Worm (Caenorhabditis elegans) whole organism, L3 larva: ENCODE measurements around the gene usp-39.
"Not testable (repeated sequence)": the region's sequence is repeated elsewhere in the genome, so short reads cannot be mapped to it uniquely, and the experiment has no call there.

Source experiments
- R02D3.7 ChIP-seq: fragments of 150-350 bp; optimal IDR thresholded peaks from 2 replicates; lab custom pipeline; 2014; ENCODE audit warnings: missing biosample characterization, missing genetic modification characterization
- ZK546.5 ChIP-seq: sonication (generic microtip); optimal IDR thresholded peaks from 2 replicates; lab custom pipeline; 2017; ENCODE audit warnings: missing biosample characterization, missing genetic modification characterization
- ceh-16 ChIP-seq: sonication (generic microtip); optimal IDR thresholded peaks from 2 replicates; lab custom pipeline; 2017; ENCODE audit warnings: missing biosample characterization, missing genetic modification characterization
- ceh-82 ChIP-seq: fragments of 150-350 bp; optimal IDR thresholded peaks from 2 replicates; lab custom pipeline; 2014; ENCODE audit warnings: missing biosample characterization, missing genetic modification characterization
- ceh-9 ChIP-seq: sonication (generic microtip); optimal IDR thresholded peaks from 2 replicates; lab custom pipeline; 2018; ENCODE audit warnings: missing biosample characterization, missing genetic modification characterization
- egl-27 ChIP-seq: sonication (generic microtip); optimal IDR thresholded peaks from 4 replicates; lab custom pipeline; 2017; ENCODE audit warnings: missing biosample characterization, missing genetic modification reagents, missing genetic modification characterization
- elt-2 ChIP-seq: sonication (generic microtip); optimal IDR thresholded peaks from 2 replicates; lab custom pipeline; 2016; ENCODE audit warnings: missing genetic modification reagents, mild to moderate bottlenecking, missing genetic modification characterization, missing compliant biosample characterization
- elt-3 ChIP-seq, 3 experiments: fragments of 150-350 bp in 1 of 3; sonication (generic microtip) in 2 of 3; optimal IDR thresholded peaks; 2 replicates in 2 of 3; 4 replicates in 1 of 3; lab custom pipeline; 2014 to 2017; ENCODE audit warnings: missing biosample characterization in 3 of 3, missing genetic modification characterization in 3 of 3
- eor-1 ChIP-seq, 2 experiments: fragments of 150-350 bp; optimal IDR thresholded peaks; 2 replicates each; lab custom pipeline; 2014 to 2018; ENCODE audit warnings: missing biosample characterization in 2 of 2, missing genetic modification characterization in 2 of 2
- fkh-10 ChIP-seq: sonication (generic microtip); optimal IDR thresholded peaks from 2 replicates; lab custom pipeline; 2017; ENCODE audit warnings: missing biosample characterization, missing genetic modification reagents, missing genetic modification characterization
- fkh-2 ChIP-seq: fragments of 150-350 bp; optimal IDR thresholded peaks from 2 replicates; lab custom pipeline; 2014; ENCODE audit warnings: missing biosample characterization, missing genetic modification reagents, missing genetic modification characterization
- fos-1 ChIP-seq: fragments of 150-350 bp; optimal IDR thresholded peaks from 2 replicates; lab custom pipeline; 2014; ENCODE audit warnings: missing biosample characterization, missing genetic modification characterization
- hmg-11 ChIP-seq: sonication (generic microtip); optimal IDR thresholded peaks from 2 replicates; lab custom pipeline; 2016; ENCODE audit warnings: missing genetic modification characterization, missing compliant biosample characterization
- lin-15B ChIP-seq: fragments of 150-350 bp; optimal IDR thresholded peaks from 2 replicates; lab custom pipeline; 2014; ENCODE audit warnings: missing biosample characterization, missing genetic modification characterization
- lin-39 ChIP-seq: fragments of 150-350 bp; optimal IDR thresholded peaks from 2 replicates; lab custom pipeline; 2018; ENCODE audit warnings: missing biosample characterization, missing genetic modification reagents, missing genetic modification characterization
- mdl-1 ChIP-seq: fragments of 150-350 bp; optimal IDR thresholded peaks from 2 replicates; lab custom pipeline; 2014; ENCODE audit warnings: missing biosample characterization, missing genetic modification characterization
- mml-1 ChIP-seq: fragments of 150-350 bp; sonication (generic microtip); optimal IDR thresholded peaks from 3 replicates; lab custom pipeline; 2014; ENCODE audit warnings: missing biosample characterization, missing genetic modification characterization
- nhr-12 ChIP-seq: fragments of 150-350 bp; optimal IDR thresholded peaks from 2 replicates; lab custom pipeline; 2014; ENCODE audit warnings: missing biosample characterization, missing genetic modification characterization
- nhr-237 ChIP-seq: fragments of 150-350 bp; optimal IDR thresholded peaks from 2 replicates; lab custom pipeline; 2014; ENCODE audit warnings: missing biosample characterization, missing genetic modification characterization
- nhr-28 ChIP-seq: fragments of 150-350 bp; optimal IDR thresholded peaks from 2 replicates; lab custom pipeline; 2014; ENCODE audit warnings: missing biosample characterization, missing genetic modification characterization
- nhr-67 ChIP-seq: fragments of 150-350 bp; optimal IDR thresholded peaks from 2 replicates; lab custom pipeline; 2014; ENCODE audit warnings: missing biosample characterization, missing genetic modification characterization
- pqm-1 ChIP-seq: fragments of 150-350 bp; optimal IDR thresholded peaks from 2 replicates; lab custom pipeline; 2017; ENCODE audit warnings: missing biosample characterization, missing genetic modification characterization, inconsistent platforms
- sea-2 ChIP-seq: fragments of 150-350 bp; sonication (generic microtip); optimal IDR thresholded peaks from 4 replicates; lab custom pipeline; 2014; ENCODE audit warnings: missing biosample characterization, missing genetic modification reagents, missing genetic modification characterization
- skn-1 ChIP-seq: fragments of 150-350 bp; optimal IDR thresholded peaks from 2 replicates; lab custom pipeline; 2014; ENCODE audit warnings: missing biosample characterization, missing genetic modification characterization
- snpc-4 ChIP-seq: fragments of 150-350 bp; optimal IDR thresholded peaks from 2 replicates; lab custom pipeline; 2014; ENCODE audit warnings: missing biosample characterization, missing genetic modification characterization
- tbx-2 ChIP-seq: sonication (generic microtip); optimal IDR thresholded peaks from 2 replicates; lab custom pipeline; 2016; ENCODE audit warnings: mild to moderate bottlenecking, missing genetic modification characterization, missing compliant biosample characterization
- unc-39 ChIP-seq: sonication (generic microtip); optimal IDR thresholded peaks from 4 replicates; lab custom pipeline; 2017; ENCODE audit warnings: missing biosample characterization, missing genetic modification characterization
- unc-62 ChIP-seq: fragments of 150-350 bp; sonication (generic microtip); optimal IDR thresholded peaks from 4 replicates; lab custom pipeline; 2014; ENCODE audit warnings: missing biosample characterization, missing genetic modification reagents, missing genetic modification characterization

The usp-39 gene

DNA sequence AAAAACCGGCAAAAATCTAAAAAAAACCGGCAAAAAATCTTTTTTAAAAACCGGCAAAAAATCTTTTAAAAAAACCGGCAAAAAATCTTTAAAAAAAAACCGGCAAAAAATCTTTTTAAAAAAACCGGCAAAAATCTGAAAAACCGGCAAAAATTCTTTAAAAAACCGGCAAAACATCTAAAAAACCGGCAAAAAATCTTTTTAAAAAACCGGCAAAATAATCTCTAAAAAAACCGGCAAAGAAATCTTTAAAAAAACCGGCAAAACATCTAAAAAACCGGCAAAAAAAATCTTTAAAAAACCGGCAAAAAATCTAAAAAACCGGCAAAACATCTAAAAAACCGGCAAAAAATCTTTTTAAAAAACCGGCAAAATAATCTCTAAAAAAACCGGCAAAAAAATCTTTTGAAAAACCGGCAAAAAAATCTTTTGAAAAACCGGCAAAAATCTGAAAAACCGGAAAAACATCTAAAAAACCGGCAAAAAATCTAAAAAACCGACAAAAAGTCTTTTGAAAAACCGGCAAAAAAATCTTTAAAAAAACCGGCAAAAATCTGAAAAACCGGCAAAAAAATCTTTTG, 5.4 kb downstream of the usp-39 start:
- TF ChIP-seq nhr-67 (tag; lab: Kevin White, UChicago) (peak; percentile 34), nhr-12 (tag; lab: Kevin White, UChicago) (peak; percentile 32), nhr-28 (tag; lab: Kevin White, UChicago) (peak; percentile 14), mdl-1 (tag; lab: Kevin White, UChicago) (peak; percentile 8)

DNA sequence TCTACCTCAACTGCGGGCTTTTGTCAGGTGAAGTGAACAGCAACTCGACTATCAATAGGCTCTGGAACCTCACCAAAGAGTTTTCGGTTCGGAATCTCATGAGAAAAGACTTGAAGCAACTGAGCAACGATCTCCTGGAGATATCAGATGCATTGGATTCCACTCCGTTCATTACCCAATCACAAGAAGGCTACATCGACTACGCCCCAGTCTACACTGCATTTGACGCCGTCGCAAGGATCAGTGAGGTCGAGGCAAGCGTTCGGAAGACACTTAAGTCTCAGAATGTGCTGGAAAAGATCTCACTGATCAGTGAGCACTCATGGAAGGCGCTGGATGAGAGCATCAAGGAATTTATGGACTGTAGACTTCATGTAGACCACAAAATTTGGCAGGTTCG, 13.1 kb downstream of the usp-39 start:
- TF ChIP-seq R02D3.7 (tag; lab: Kevin White, UChicago) = no peak

- TF ChIP-seq fkh-10 (no peak), ceh-9 (tag; lab: Kevin White, UChicago) (no peak), lin-39 (tag; lab: Kevin White, UChicago) (no peak), unc-62 (GFP tag; lab: Kevin White, UChicago) (no peak), tbx-2 (tag; lab: Kevin White, UChicago) (no peak), egl-27 (tag; lab: Kevin White, UChicago) (no peak), fkh-2 (tag; lab: Kevin White, UChicago) (no peak), unc-39 (tag; lab: Kevin White, UChicago) (no peak), mdl-1 (tag; lab: Kevin White, UChicago) (no peak), ceh-16 (no peak), elt-3 (tag; optimal IDR thresholded peaks at IDR 0.05; lab: Kevin White, UChicago) (no peak), skn-1 (no peak), lin-15B (no peak), nhr-237 (tag; lab: Kevin White, UChicago) (no peak), nhr-12 (tag; lab: Kevin White, UChicago) (no peak), snpc-4 (tag; lab: Kevin White, UChicago) (no peak), hmg-11 (tag; lab: Kevin White, UChicago) (no peak)
Measured at ce11 chrII:2583044-2583443, 18.0 kb downstream of the usp-39 start, which contains the start of gene sri-74. Gene sri-74 (minus strand): TSS chrII:2583144.

ce11 chrII:2585493-2585892, 20.4 kb downstream of the usp-39 start, which contains the start of gene sri-36:
Gene sri-36 (minus strand): TSS chrII:2585593.
- TF ChIP-seq hmg-11 (tag; lab: Kevin White, UChicago) (no peak), elt-2 (peak; percentile 13), unc-39 (tag; lab: Kevin White, UChicago) (no peak), eor-1 (tag; optimal IDR thresholded peaks at IDR 0.05; lab: Kevin White, UChicago) (no peak)

ce11 chrII:2586861-2587554, 21.9 kb downstream of the usp-39 start, which contains the start of the genes F33H12.7 and sri-39:
Gene F33H12.7 (minus strand): TSS chrII:2586911.
Gene sri-39 (plus strand): TSS chrII:2587504.
- no peak for TF ChIP-seq sea-2
- TF ChIP-seq tbx-2 (tag; lab: Kevin White, UChicago) = no peak
- TF ChIP-seq mdl-1 (tag; lab: Kevin White, UChicago) = no peak
- TF ChIP-seq lin-15B = no peak
- TF ChIP-seq unc-62 (GFP tag; lab: Kevin White, UChicago) = no peak
- TF ChIP-seq mml-1 (tag; lab: Kevin White, UChicago) = no peak
- TF ChIP-seq fos-1 (tag; lab: Kevin White, UChicago) = peak; percentile 44
- no peak for TF ChIP-seq unc-39 (tag; lab: Kevin White, UChicago)
- peak; percentile 96 for TF ChIP-seq elt-2
- peak; percentile 91 for TF ChIP-seq pqm-1 (tag; lab: Kevin White, UChicago)

DNA sequence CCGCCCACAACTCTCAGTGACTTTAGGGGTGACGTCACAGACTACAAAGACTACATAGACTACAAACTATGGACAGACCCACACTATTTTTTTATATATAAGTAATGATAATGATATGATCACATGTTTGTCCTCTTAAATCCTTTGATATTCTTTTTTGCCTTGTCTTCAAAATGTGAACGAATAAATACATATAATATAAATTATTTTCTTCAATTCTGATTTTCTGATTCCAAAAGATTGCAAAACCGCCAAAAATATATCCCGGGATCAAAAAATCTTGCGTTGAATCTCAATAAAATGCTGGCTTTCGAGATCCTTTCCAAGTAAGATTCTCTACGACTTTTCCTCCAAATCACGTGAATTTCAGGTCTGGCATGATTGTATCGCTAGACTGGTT, 35.1 kb downstream of the usp-39 start, which contains the start of gene F33H12.1:
Gene F33H12.1, plus strand, starts transcription at position 301 of the 400 bp plus-strand sequence.
- TF ChIP-seq fkh-10; mdl-1 (tag; lab: Kevin White, UChicago); pqm-1 (tag; lab: Kevin White, UChicago): not testable (repeated sequence)

DNA sequence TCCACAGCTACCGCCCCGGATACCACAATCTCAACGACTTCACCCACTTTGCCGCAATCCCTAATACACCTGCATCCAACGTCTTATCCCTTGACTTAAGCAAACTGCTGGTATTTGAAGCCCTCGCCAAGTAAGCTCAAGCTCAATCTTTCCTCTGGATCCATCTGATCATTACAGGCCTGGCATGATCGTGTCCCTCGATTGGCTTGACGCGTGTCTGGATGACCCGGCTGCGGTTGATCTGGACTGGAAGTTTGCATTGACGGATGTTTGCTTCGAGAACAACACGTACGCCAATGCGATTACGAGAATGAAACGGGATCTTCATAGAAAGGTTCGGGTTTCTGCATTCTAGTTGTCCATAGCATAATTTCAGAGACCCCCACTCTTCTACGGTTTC, 35.9 kb downstream of the usp-39 start:
- TF ChIP-seq unc-39 (tag; lab: Kevin White, UChicago) (no peak), ZK546.5 (tag; lab: Kevin White, UChicago) (no peak), nhr-237 (tag; lab: Kevin White, UChicago) (no peak), mdl-1 (tag; lab: Kevin White, UChicago) (no peak), ceh-9 (tag; lab: Kevin White, UChicago) (no peak), lin-39 (tag; lab: Kevin White, UChicago) (no peak), hmg-11 (tag; lab: Kevin White, UChicago) (no peak), ceh-82 (tag; lab: Kevin White, UChicago) (no peak), nhr-67 (tag; lab: Kevin White, UChicago) (no peak)
